Worm (Caenorhabditis elegans): ENCODE results near the gene sel-2.

Gene sel-2

ce11 chrIII:4578385-4578903 is 33.7 kb downstream of the sel-2 start, which contains the start of the genes sel-5 and wdr-48:
Gene sel-5 (minus strand): TSS chrIII:4578437.
Gene wdr-48 (plus strand): TSS chrIII:4578853.
- TF ChIP-seq tab-1 (GFP tag; IDR thresholded peaks at IDR 0.05) (no peak), flt-1 (GFP tag; IDR thresholded peaks at IDR 0.05) (no peak), klf-2 (GFP tag; conservative IDR thresholded peaks at IDR 0.05) (no peak), ztf-23 (GFP tag; IDR thresholded peaks at IDR 0.05) (no peak), med-1 (GFP tag; optimal IDR thresholded peaks at IDR 0.05; ENCODE audit: insufficient read depth) (peak; percentile 5), ztf-29 (GFP tag; IDR thresholded peaks at IDR 0.05) (no peak), T22C8.4 (GFP tag; IDR thresholded peaks at IDR 0.05) (no peak), ref-1 (GFP tag; conservative IDR thresholded peaks at IDR 0.05) (no peak), cog-1 (tag; optimal IDR thresholded peaks at IDR 0.05) (peak; percentile 12)

ce11 chrIII:4568455-4568854 is 43.7 kb downstream of the sel-2 start, which contains the start of gene idhg-1:
Gene idhg-1 (plus strand): TSS chrIII:4568797.
- TF ChIP-seq tab-1 (GFP tag; IDR thresholded peaks at IDR 0.05) (peak; percentile 99), klf-2 (GFP tag; conservative IDR thresholded peaks at IDR 0.05) (peak; percentile 97), ref-1 (GFP tag; conservative IDR thresholded peaks at IDR 0.05) (peak; percentile 97), flt-1 (GFP tag; IDR thresholded peaks at IDR 0.05) (peak; percentile 98), ztf-29 (GFP tag; IDR thresholded peaks at IDR 0.05) (peak; percentile 96), cog-1 (tag; optimal IDR thresholded peaks at IDR 0.05) (peak; percentile 89), ztf-23 (GFP tag; IDR thresholded peaks at IDR 0.05) (peak; percentile 98), med-1 (GFP tag; optimal IDR thresholded peaks at IDR 0.05; ENCODE audit: insufficient read depth) (peak; percentile 100), T22C8.4 (GFP tag; IDR thresholded peaks at IDR 0.05) (peak; percentile 92)

ce11 chrIII:4568030-4568429 is 44.2 kb downstream of the sel-2 start, which contains the start of gene mlcd-1:
Gene mlcd-1 (minus strand): TSS chrIII:4568130.
- TF ChIP-seq flt-1 (GFP tag; IDR thresholded peaks at IDR 0.05) (no peak), med-1 (GFP tag; optimal IDR thresholded peaks at IDR 0.05; ENCODE audit: insufficient read depth) (no peak), ztf-29 (GFP tag; IDR thresholded peaks at IDR 0.05) (no peak), ztf-23 (GFP tag; IDR thresholded peaks at IDR 0.05) (no peak), cog-1 (tag; optimal IDR thresholded peaks at IDR 0.05) (no peak), T22C8.4 (GFP tag; IDR thresholded peaks at IDR 0.05) (no peak), klf-2 (GFP tag; conservative IDR thresholded peaks at IDR 0.05) (no peak), ref-1 (GFP tag; conservative IDR thresholded peaks at IDR 0.05) (no peak), tab-1 (GFP tag; IDR thresholded peaks at IDR 0.05) (no peak)

ce11 chrIII:4562070-4562788 is 50.0 kb downstream of the sel-2 start, which contains the start of gene pan-1:
Gene pan-1 (plus strand): TSS chrIII:4562738.
- no peak for TF ChIP-seq cog-1 (tag; optimal IDR thresholded peaks at IDR 0.05)

ce11 chrIII:4561286-4561685 is 50.9 kb downstream of the sel-2 start:
- TF ChIP-seq med-1 (GFP tag; optimal IDR thresholded peaks at IDR 0.05; ENCODE audit: insufficient read depth) (no peak), cog-1 (tag; optimal IDR thresholded peaks at IDR 0.05) (no peak), ztf-29 (GFP tag; IDR thresholded peaks at IDR 0.05) (no peak), ref-1 (GFP tag; conservative IDR thresholded peaks at IDR 0.05) (no peak), klf-2 (GFP tag; conservative IDR thresholded peaks at IDR 0.05) (no peak), tab-1 (GFP tag; IDR thresholded peaks at IDR 0.05) (no peak), T22C8.4 (GFP tag; IDR thresholded peaks at IDR 0.05) (no peak)

- TF ChIP-seq ztf-29 (GFP tag; IDR thresholded peaks at IDR 0.05) (no peak), cog-1 (tag; optimal IDR thresholded peaks at IDR 0.05) (peak; percentile 16), med-1 (GFP tag; optimal IDR thresholded peaks at IDR 0.05; ENCODE audit: insufficient read depth) (no peak)
These were observed 51.7 kb downstream of the sel-2 start for ce11 chrIII:4560393-4560890.

- no peak for TF ChIP-seq tab-1 (GFP tag; IDR thresholded peaks at IDR 0.05)
- no peak for TF ChIP-seq T22C8.4 (GFP tag; IDR thresholded peaks at IDR 0.05)
- TF ChIP-seq ztf-29 (GFP tag; IDR thresholded peaks at IDR 0.05): no peak
- TF ChIP-seq ztf-23 (GFP tag; IDR thresholded peaks at IDR 0.05): no peak
- TF ChIP-seq med-1 (GFP tag; optimal IDR thresholded peaks at IDR 0.05; ENCODE audit: insufficient read depth): no peak
- TF ChIP-seq ref-1 (GFP tag; conservative IDR thresholded peaks at IDR 0.05): no peak
- TF ChIP-seq cog-1 (tag; optimal IDR thresholded peaks at IDR 0.05): no peak
- no peak for TF ChIP-seq klf-2 (GFP tag; conservative IDR thresholded peaks at IDR 0.05)
- TF ChIP-seq flt-1 (GFP tag; IDR thresholded peaks at IDR 0.05): no peak
These were observed 56.8 kb downstream of the sel-2 start for ce11 chrIII:4555345-4555744.

- TF ChIP-seq ref-1 (GFP tag; conservative IDR thresholded peaks at IDR 0.05) (no peak), tab-1 (GFP tag; IDR thresholded peaks at IDR 0.05) (no peak)
These were observed 58.9 kb downstream of the sel-2 start, which contains the start of gene imph-1 for ce11 chrIII:4553316-4553715. Gene imph-1 (plus strand): TSS chrIII:4553616.

ce11 chrIII:4552872-4553271 is 59.3 kb downstream of the sel-2 start:
- TF ChIP-seq T22C8.4 (GFP tag; IDR thresholded peaks at IDR 0.05) (no peak), tab-1 (GFP tag; IDR thresholded peaks at IDR 0.05) (no peak), flt-1 (GFP tag; IDR thresholded peaks at IDR 0.05) (no peak), med-1 (GFP tag; optimal IDR thresholded peaks at IDR 0.05; ENCODE audit: insufficient read depth) (no peak)

ce11 chrIII:4551963-4552362 is 60.2 kb downstream of the sel-2 start:
- TF ChIP-seq klf-2 (GFP tag; conservative IDR thresholded peaks at IDR 0.05) (no peak), tab-1 (GFP tag; IDR thresholded peaks at IDR 0.05) (no peak), T22C8.4 (GFP tag; IDR thresholded peaks at IDR 0.05) (no peak), ztf-23 (GFP tag; IDR thresholded peaks at IDR 0.05) (no peak), med-1 (GFP tag; optimal IDR thresholded peaks at IDR 0.05; ENCODE audit: insufficient read depth) (no peak), cog-1 (tag; optimal IDR thresholded peaks at IDR 0.05) (no peak), ztf-29 (GFP tag; IDR thresholded peaks at IDR 0.05) (no peak), ref-1 (GFP tag; conservative IDR thresholded peaks at IDR 0.05) (no peak), flt-1 (GFP tag; IDR thresholded peaks at IDR 0.05) (no peak)

All from whole organism, midembryonic.